Worm (Caenorhabditis elegans) whole organism, L1 larva: ENCODE results near the gene Y73C8C.4.

ENCODE experiments used
- egl-27 ChIP-seq, 2 experiments: fragments of 150-350 bp in 1 of 2; sonication (generic microtip); optimal IDR thresholded peaks; 3 replicates each; lab custom pipeline; 2017 to 2018; ENCODE audit warnings: missing biosample characterization in 2 of 2, missing genetic modification characterization in 2 of 2, missing genetic modification reagents in 2 of 2
- ets-5 ChIP-seq: fragments of 200-800 bp; sonication (Bioruptor generic); IDR thresholded peaks from 2 replicates; pipeline ENCODE4 v1.3.6; 2022; ENCODE audit warnings: missing genetic modification characterization, missing compliant biosample characterization
- jun-1 ChIP-seq: fragments of 150-350 bp; optimal IDR thresholded peaks from 2 replicates; lab custom pipeline; 2014; ENCODE audit warnings: missing biosample characterization, missing genetic modification reagents, missing genetic modification characterization
- nhr-12 ChIP-seq: sonication (generic microtip); optimal IDR thresholded peaks from 2 replicates; lab custom pipeline; 2017; ENCODE audit warnings: missing biosample characterization, missing genetic modification characterization
- pax-3 ChIP-seq: fragments of 200-800 bp; sonication (Bioruptor generic); optimal IDR thresholded peaks from 2 replicates; lab custom pipeline; 2018; ENCODE audit warnings: mild to moderate bottlenecking, missing genetic modification characterization, moderate library complexity, missing compliant biosample characterization
- sox-4 ChIP-seq: sonication (generic microtip); optimal IDR thresholded peaks from 2 replicates; lab custom pipeline; 2016; ENCODE audit warnings: missing genetic modification characterization, missing compliant biosample characterization
- unc-62 ChIP-seq: fragments of 150-350 bp; optimal IDR thresholded peaks from 2 replicates; lab custom pipeline; 2014; ENCODE audit warnings: missing biosample characterization, missing genetic modification reagents, missing genetic modification characterization

ce11 chrV:3080792-3081191 lies 21.2 kb downstream of the Y73C8C.4 start, which contains the start of gene srt-5:
- no peak for TF ChIP-seq egl-27 (tag; optimal IDR thresholded peaks at IDR 0.05; lab: Kevin White, UChicago)
- no peak for TF ChIP-seq unc-62 (GFP tag; lab: Kevin White, UChicago)
- TF ChIP-seq ets-5 (GFP tag; lab: Robert Waterston, UW) = no peak
- TF ChIP-seq sox-4 (tag; lab: Kevin White, UChicago) = no peak
- TF ChIP-seq nhr-12 (tag; lab: Kevin White, UChicago) = no peak
- no peak for TF ChIP-seq jun-1 (tag; lab: Kevin White, UChicago)
- TF ChIP-seq pax-3 (tag; lab: Kevin White, UChicago) = no peak
